Fruit fly (Drosophila melanogaster) whole organism, pupa: Measurements from ENCODE around the gene synr.

Experiments used
- CG10348 ChIP-seq: fragments of 200-800 bp; sonication (Bioruptor generic); IDR thresholded peaks from 2 replicates; pipeline ENCODE4 v1.3.6; 2022; ENCODE audit warnings: missing biosample characterization, missing genetic modification characterization
- CG12605 ChIP-seq: fragments of 200-800 bp; sonication (Bioruptor generic); IDR thresholded peaks from 2 replicates; pipeline ENCODE4 v1.3.6; 2022; ENCODE audit warnings: missing biosample characterization, missing genetic modification characterization
- CG13204 ChIP-seq: fragments of 200-800 bp; sonication (Bioruptor generic); optimal IDR thresholded peaks from 2 replicates; lab custom pipeline; 2018; ENCODE audit warnings: missing biosample characterization, mild to moderate bottlenecking, missing genetic modification characterization, moderate library complexity
- CG14655 ChIP-seq: fragments of 200-800 bp; sonication (Bioruptor generic); optimal IDR thresholded peaks from 3 replicates; lab custom pipeline; 2017; ENCODE audit warnings: mild to moderate bottlenecking, missing biosample characterization, missing genetic modification reagents, missing genetic modification characterization
- CG15710 ChIP-seq: fragments of 200-800 bp; sonication (Bioruptor generic); optimal IDR thresholded peaks from 2 replicates; lab custom pipeline; 2018; ENCODE audit warnings: missing biosample characterization, mild to moderate bottlenecking, missing genetic modification characterization, moderate library complexity
- CG17806 ChIP-seq: fragments of 200-800 bp; sonication (Bioruptor generic); optimal IDR thresholded peaks from 2 replicates; lab custom pipeline; 2018; ENCODE audit warnings: missing biosample characterization, mild to moderate bottlenecking, missing genetic modification characterization, moderate library complexity
- CG32121 ChIP-seq: fragments of 200-800 bp; sonication (Bioruptor generic); IDR thresholded peaks from 2 replicates; pipeline ENCODE4 v1.3.6; 2022; ENCODE audit warnings: missing biosample characterization, missing genetic modification characterization
- CG34367 ChIP-seq: fragments of 200-800 bp; sonication (Bioruptor generic); optimal IDR thresholded peaks from 2 replicates; lab custom pipeline; 2018; ENCODE audit warnings: missing biosample characterization, mild to moderate bottlenecking, missing genetic modification characterization
- CG4496 ChIP-seq: fragments of 200-800 bp; sonication (Bioruptor generic); IDR thresholded peaks from 3 replicates; pipeline ENCODE4 v1.3.6; 2022; ENCODE audit warnings: missing biosample characterization, missing genetic modification characterization
- CG8159 ChIP-seq: fragments of 200-800 bp; sonication (Bioruptor generic); optimal IDR thresholded peaks from 3 replicates; lab custom pipeline; 2018; ENCODE audit warnings: missing biosample characterization, mild to moderate bottlenecking, missing genetic modification characterization, moderate library complexity
- CG8301 ChIP-seq: fragments of 200-800 bp; sonication (Bioruptor generic); optimal IDR thresholded peaks from 2 replicates; lab custom pipeline; 2018; ENCODE audit warnings: missing biosample characterization, mild to moderate bottlenecking, missing genetic modification characterization
- CG9948 ChIP-seq: fragments of 200-800 bp; sonication (Bioruptor generic); optimal IDR thresholded peaks from 2 replicates; lab custom pipeline; 2018; ENCODE audit warnings: missing biosample characterization, mild to moderate bottlenecking, missing genetic modification characterization, moderate library complexity
- D1 ChIP-seq: fragments of 200-800 bp; sonication (Bioruptor generic); optimal IDR thresholded peaks from 2 replicates; lab custom pipeline; 2018; ENCODE audit warnings: missing biosample characterization, mild to moderate bottlenecking, missing genetic modification characterization, moderate library complexity
- EcR ChIP-seq: fragments of 200-800 bp; sonication (Bioruptor generic); optimal IDR thresholded peaks from 3 replicates; lab custom pipeline; 2019; ENCODE audit warnings: missing biosample characterization, missing genetic modification characterization, mild to moderate bottlenecking, moderate library complexity, missing genetic modification reagents
- Ets98B ChIP-seq: fragments of 200-800 bp; sonication (Bioruptor generic); IDR thresholded peaks from 2 replicates; pipeline ENCODE4 v1.3.6; 2022; ENCODE audit warnings: missing biosample characterization, missing genetic modification characterization
- Pif1A ChIP-seq: fragments of 200-800 bp; sonication (Bioruptor generic); optimal IDR thresholded peaks from 3 replicates; lab custom pipeline; 2016; ENCODE audit warnings: missing biosample characterization, missing genetic modification characterization
- Pif1B ChIP-seq: fragments of 200-800 bp; sonication (Bioruptor generic); optimal IDR thresholded peaks from 3 replicates; lab custom pipeline; 2016; ENCODE audit warnings: missing biosample characterization, missing genetic modification characterization
- Snoo ChIP-seq: fragments of 200-800 bp; sonication (Bioruptor generic); optimal IDR thresholded peaks from 3 replicates; lab custom pipeline; 2017; ENCODE audit warnings: missing biosample characterization, mild to moderate bottlenecking, missing genetic modification characterization, inconsistent platforms
- fd96Ca ChIP-seq: fragments of 200-800 bp; sonication (Bioruptor generic); IDR thresholded peaks from 3 replicates; pipeline ENCODE4 v1.3.6; 2022; ENCODE audit warnings: missing biosample characterization, missing genetic modification characterization
- gl ChIP-seq: fragments of 200-800 bp; sonication (Bioruptor generic); optimal IDR thresholded peaks from 2 replicates; lab custom pipeline; 2018; ENCODE audit warnings: missing biosample characterization, mild to moderate bottlenecking, missing genetic modification characterization
- rn ChIP-seq: fragments of 200-800 bp; sonication (Bioruptor generic); IDR thresholded peaks from 2 replicates; pipeline ENCODE4 v1.3.6; 2022; ENCODE audit warnings: missing biosample characterization, missing genetic modification characterization

The synr gene

DNA sequence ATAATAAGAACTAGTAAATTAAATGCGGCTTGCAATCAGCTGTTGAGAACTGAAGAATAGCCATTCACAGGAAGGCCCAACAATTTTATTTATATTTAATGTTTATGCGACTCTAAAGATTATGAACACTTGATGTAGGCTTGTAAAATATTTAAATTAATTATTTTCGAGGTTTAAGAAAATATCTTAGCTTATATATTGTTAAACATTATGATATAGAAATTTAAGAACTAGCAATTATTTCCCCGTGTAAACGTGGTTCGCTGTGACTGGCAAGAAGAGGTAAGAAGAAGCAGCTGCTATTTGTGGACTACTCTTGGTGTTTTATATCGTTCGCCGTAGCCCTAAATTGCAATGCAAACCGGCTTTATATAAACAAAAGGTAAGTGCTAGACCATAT is 2.8 kb downstream of the synr start, which contains the start of the genes mRpL24 and betaggt-I:
Gene mRpL24 (minus strand): TSS at position 62 of the 400 bp plus-strand sequence.
Gene betaggt-I (plus strand): TSS at position 280 of the 400 bp plus-strand sequence.
- TF ChIP-seq CG12605 (GFP tag; lab: Robert Waterston, UW): peak; percentile 98
- TF ChIP-seq fd96Ca (GFP tag; lab: Robert Waterston, UW): peak; percentile 93
- peak; percentile 99 for TF ChIP-seq CG15710 (tag; lab: Kevin White, UChicago)
- TF ChIP-seq CG10348 (GFP tag; lab: Robert Waterston, UW): peak; percentile 90
- no peak for TF ChIP-seq EcR (GFP tag; lab: Kevin White, UChicago)
- TF ChIP-seq CG34367 (tag; lab: Kevin White, UChicago): peak; percentile 97
- peak; percentile 96 for TF ChIP-seq Snoo (tag; lab: Kevin White, UChicago)
- peak; percentile 98 for TF ChIP-seq CG14655
- TF ChIP-seq CG32121 (GFP tag; lab: Robert Waterston, UW): peak; percentile 97
- peak; percentile 97 for TF ChIP-seq CG17806 (tag; lab: Kevin White, UChicago)
- TF ChIP-seq CG4496 (GFP tag; lab: Robert Waterston, UW): peak; percentile 99
- peak; percentile 90 for TF ChIP-seq D1 (tag; lab: Kevin White, UChicago)
- peak; percentile 95 for TF ChIP-seq CG9948 (tag; lab: Kevin White, UChicago)
- peak; percentile 93 for TF ChIP-seq Pif1A (GFP tag; lab: Kevin White, UChicago)
- TF ChIP-seq Pif1B (GFP tag; lab: Kevin White, UChicago): peak; percentile 91
- TF ChIP-seq rn (GFP tag; lab: Robert Waterston, UW): peak; percentile 97
- peak; percentile 97 for TF ChIP-seq CG8301 (tag; lab: Kevin White, UChicago)
- TF ChIP-seq CG13204 (GFP tag; lab: Kevin White, UChicago): no peak
- peak; percentile 89 for TF ChIP-seq gl
- peak; percentile 97 for TF ChIP-seq Ets98B (GFP tag; lab: Robert Waterston, UW)
- TF ChIP-seq CG8159 (tag; lab: Kevin White, UChicago): peak; percentile 97

- no peak for TF ChIP-seq CG15710 (tag; lab: Kevin White, UChicago)
- TF ChIP-seq CG8301 (tag; lab: Kevin White, UChicago): no peak
- no peak for TF ChIP-seq rn (GFP tag; lab: Robert Waterston, UW)
- TF ChIP-seq CG34367 (tag; lab: Kevin White, UChicago): no peak
- no peak for TF ChIP-seq CG32121 (GFP tag; lab: Robert Waterston, UW)
Measured at dm6 chr2L:4949453-4950045, 7.0 kb downstream of the synr start, which contains the start of gene jet. Gene jet (minus strand): TSS chr2L:4949784.

dm6 chr2L:4950667-4951066 is 8.1 kb downstream of the synr start, which contains the start of gene Jon25Biii:
Gene Jon25Biii (minus strand): TSS chr2L:4950767.
- TF ChIP-seq CG14655: no peak
- TF ChIP-seq Pif1A (GFP tag; lab: Kevin White, UChicago): no peak
- TF ChIP-seq CG34367 (tag; lab: Kevin White, UChicago): no peak
- no peak for TF ChIP-seq CG8301 (tag; lab: Kevin White, UChicago)
- TF ChIP-seq Snoo (tag; lab: Kevin White, UChicago): no peak
- TF ChIP-seq CG9948 (tag; lab: Kevin White, UChicago): no peak
- TF ChIP-seq rn (GFP tag; lab: Robert Waterston, UW): no peak
- TF ChIP-seq CG12605 (GFP tag; lab: Robert Waterston, UW): no peak
- TF ChIP-seq EcR (GFP tag; lab: Kevin White, UChicago): no peak

DNA sequence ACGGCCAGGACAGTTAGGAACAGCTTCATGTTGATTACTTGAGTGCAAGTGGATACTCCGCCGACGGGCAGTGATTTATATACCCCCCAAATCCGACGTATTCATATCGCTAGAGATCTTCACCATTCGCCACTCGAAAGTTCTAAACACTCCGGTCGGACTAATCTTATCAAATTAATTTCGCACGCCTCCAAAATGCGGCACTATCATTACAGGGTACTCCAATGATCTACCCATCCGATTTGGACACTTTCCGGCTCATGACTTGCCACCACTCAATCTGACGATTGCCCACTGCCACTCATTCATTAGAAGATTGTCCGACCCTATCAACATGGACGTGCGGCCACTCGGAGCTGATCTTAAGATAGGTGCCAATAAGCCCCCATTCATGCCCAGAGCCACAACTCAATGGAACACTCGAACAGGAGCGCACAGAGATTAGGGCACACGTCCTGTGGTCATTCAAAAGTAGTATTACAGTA is 10.6 kb downstream of the synr start, which contains the start of gene Jon25Bii:
Gene Jon25Bii (minus strand): TSS at position 51 of the 485 bp plus-strand sequence.
- TF ChIP-seq Pif1B (GFP tag; lab: Kevin White, UChicago) (no peak), CG13204 (GFP tag; lab: Kevin White, UChicago) (no peak), CG34367 (tag; lab: Kevin White, UChicago) (no peak), gl (no peak), EcR (GFP tag; lab: Kevin White, UChicago) (no peak), CG14655 (no peak), CG4496 (GFP tag; lab: Robert Waterston, UW) (no peak), CG8159 (tag; lab: Kevin White, UChicago) (no peak), CG15710 (tag; lab: Kevin White, UChicago) (no peak), Ets98B (GFP tag; lab: Robert Waterston, UW) (no peak), CG10348 (GFP tag; lab: Robert Waterston, UW) (no peak), rn (GFP tag; lab: Robert Waterston, UW) (no peak), CG8301 (tag; lab: Kevin White, UChicago) (no peak), Snoo (tag; lab: Kevin White, UChicago) (no peak), CG9948 (tag; lab: Kevin White, UChicago) (no peak)

- TF ChIP-seq CG15710 (tag; lab: Kevin White, UChicago) (no peak), CG8159 (tag; lab: Kevin White, UChicago) (no peak), CG32121 (GFP tag; lab: Robert Waterston, UW) (no peak), EcR (GFP tag; lab: Kevin White, UChicago) (no peak), CG4496 (GFP tag; lab: Robert Waterston, UW) (no peak), fd96Ca (GFP tag; lab: Robert Waterston, UW) (no peak), Snoo (tag; lab: Kevin White, UChicago) (no peak), CG34367 (tag; lab: Kevin White, UChicago) (no peak), Pif1A (GFP tag; lab: Kevin White, UChicago) (no peak), Pif1B (GFP tag; lab: Kevin White, UChicago) (no peak), CG10348 (GFP tag; lab: Robert Waterston, UW) (no peak), CG9948 (tag; lab: Kevin White, UChicago) (no peak), D1 (tag; lab: Kevin White, UChicago) (no peak), CG14655 (no peak), CG8301 (tag; lab: Kevin White, UChicago) (no peak), Ets98B (GFP tag; lab: Robert Waterston, UW) (no peak)
Measured at dm6 chr2L:4955094-4955823, 12.7 kb downstream of the synr start, which contains the start of the genes Jon25Bi and Marcal1. Gene Jon25Bi (minus strand): TSS chr2L:4955144. Gene Marcal1 (plus strand): TSS chr2L:4955509.
